Worm (Caenorhabditis elegans) whole organism, L4/young adult: Measurements from ENCODE around the gene ecps-1.

Experiments
- W03F9.2 ChIP-seq: fragments of 150-350 bp; optimal IDR thresholded peaks from 2 replicates; lab custom pipeline; 2014; ENCODE audit warnings: missing biosample characterization, missing genetic modification characterization
- dao-5 ChIP-seq: sonication (generic microtip); optimal IDR thresholded peaks from 2 replicates; lab custom pipeline; 2016; ENCODE audit warnings: missing genotype, missing genetic modification characterization, moderate library complexity, missing compliant biosample characterization
- him-1 ChIP-seq: sonication (generic microtip); optimal IDR thresholded peaks from 2 replicates; lab custom pipeline; 2016; ENCODE audit warnings: missing genotype, missing genetic modification reagents, missing genetic modification characterization, missing compliant biosample characterization

Gene ecps-1

ce11 chrIII:10460427-10461163 is at the start of gene ecps-1:
Gene ecps-1 (minus strand): TSS chrIII:10460551.
- TF ChIP-seq W03F9.2, result peak; percentile 94
- no peak for TF ChIP-seq dao-5 (tag; lab: Kevin White, UChicago)
- TF ChIP-seq him-1 (tag; lab: Kevin White, UChicago), result peak; percentile 5

- TF ChIP-seq W03F9.2, result peak; percentile 84
- TF ChIP-seq dao-5 (tag; lab: Kevin White, UChicago), result no peak
Measured at ce11 chrIII:10506699-10507248, 46.4 kb upstream of the ecps-1 start, which contains the start of the genes sip-1 and sly-1. Gene sip-1 (minus strand): TSS chrIII:10506801. Gene sly-1 (plus strand): TSS chrIII:10507058.

ce11 chrIII:10505943-10506698 is 45.8 kb upstream of the ecps-1 start:
- no peak for TF ChIP-seq him-1 (tag; lab: Kevin White, UChicago)
- TF ChIP-seq W03F9.2, result no peak
- peak; percentile 18 for TF ChIP-seq dao-5 (tag; lab: Kevin White, UChicago)

- TF ChIP-seq dao-5 (tag; lab: Kevin White, UChicago) (no peak), W03F9.2 (peak; percentile 95)
Measured at ce11 chrIII:10505182-10505581, 44.8 kb upstream of the ecps-1 start, which contains the start of the genes taf-11.3 and urm-1. Gene taf-11.3 (minus strand): TSS chrIII:10505250. Gene urm-1 (plus strand): TSS chrIII:10505480.

- no peak for TF ChIP-seq W03F9.2
- no peak for TF ChIP-seq him-1 (tag; lab: Kevin White, UChicago)
- no peak for TF ChIP-seq dao-5 (tag; lab: Kevin White, UChicago)
Measured at ce11 chrIII:10503753-10504152, 43.4 kb upstream of the ecps-1 start, which contains the start of gene rab-33. Gene rab-33 (minus strand): TSS chrIII:10503853.

ce11 chrIII:10488052-10488451 is 27.7 kb upstream of the ecps-1 start, which contains the start of gene ptr-25:
Gene ptr-25 (plus strand): TSS chrIII:10488124.
- no peak for TF ChIP-seq dao-5 (tag; lab: Kevin White, UChicago)
- no peak for TF ChIP-seq him-1 (tag; lab: Kevin White, UChicago)
- no peak for TF ChIP-seq W03F9.2

- no peak for TF ChIP-seq dao-5 (tag; lab: Kevin White, UChicago)
Measured at ce11 chrIII:10486455-10486854, 26.1 kb upstream of the ecps-1 start.

ce11 chrIII:10481988-10482387 is 21.6 kb upstream of the ecps-1 start, which contains the start of gene D2045.8:
Gene D2045.8 (plus strand): TSS chrIII:10482288.
- TF ChIP-seq him-1 (tag; lab: Kevin White, UChicago), result no peak
- TF ChIP-seq dao-5 (tag; lab: Kevin White, UChicago), result no peak
- no peak for TF ChIP-seq W03F9.2

ce11 chrIII:10481497-10481896 is 21.1 kb upstream of the ecps-1 start:
- TF ChIP-seq dao-5 (tag; lab: Kevin White, UChicago), result no peak
- TF ChIP-seq him-1 (tag; lab: Kevin White, UChicago), result no peak
- TF ChIP-seq W03F9.2, result no peak

ce11 chrIII:10479180-10479579 is 18.8 kb upstream of the ecps-1 start, which contains the start of gene D2045.7:
Gene D2045.7 (plus strand): TSS chrIII:10479480.
- no peak for TF ChIP-seq him-1 (tag; lab: Kevin White, UChicago)
- no peak for TF ChIP-seq dao-5 (tag; lab: Kevin White, UChicago)
- no peak for TF ChIP-seq W03F9.2

ce11 chrIII:10474945-10475344 is 14.6 kb upstream of the ecps-1 start, which contains the start of gene D2045.9:
Gene D2045.9 (plus strand): TSS chrIII:10475245.
- TF ChIP-seq him-1 (tag; lab: Kevin White, UChicago) (no peak), W03F9.2 (no peak), dao-5 (tag; lab: Kevin White, UChicago) (no peak)

ce11 chrIII:10470927-10471326 is 10.6 kb upstream of the ecps-1 start, which contains the start of gene cul-1:
Gene cul-1 (plus strand): TSS chrIII:10471237.
- TF ChIP-seq W03F9.2 (no peak), him-1 (tag; lab: Kevin White, UChicago) (no peak), dao-5 (tag; lab: Kevin White, UChicago) (no peak)

- TF ChIP-seq dao-5 (tag; lab: Kevin White, UChicago) (no peak), him-1 (tag; lab: Kevin White, UChicago) (no peak), W03F9.2 (peak; percentile 2)
Measured at ce11 chrIII:10469574-10470055, 9.3 kb upstream of the ecps-1 start, which contains the start of gene D2045.5. Gene D2045.5 (minus strand): TSS chrIII:10469624.
